Fruit fly (Drosophila melanogaster): ENCODE results near the gene CycT.

The CycT gene

DNA sequence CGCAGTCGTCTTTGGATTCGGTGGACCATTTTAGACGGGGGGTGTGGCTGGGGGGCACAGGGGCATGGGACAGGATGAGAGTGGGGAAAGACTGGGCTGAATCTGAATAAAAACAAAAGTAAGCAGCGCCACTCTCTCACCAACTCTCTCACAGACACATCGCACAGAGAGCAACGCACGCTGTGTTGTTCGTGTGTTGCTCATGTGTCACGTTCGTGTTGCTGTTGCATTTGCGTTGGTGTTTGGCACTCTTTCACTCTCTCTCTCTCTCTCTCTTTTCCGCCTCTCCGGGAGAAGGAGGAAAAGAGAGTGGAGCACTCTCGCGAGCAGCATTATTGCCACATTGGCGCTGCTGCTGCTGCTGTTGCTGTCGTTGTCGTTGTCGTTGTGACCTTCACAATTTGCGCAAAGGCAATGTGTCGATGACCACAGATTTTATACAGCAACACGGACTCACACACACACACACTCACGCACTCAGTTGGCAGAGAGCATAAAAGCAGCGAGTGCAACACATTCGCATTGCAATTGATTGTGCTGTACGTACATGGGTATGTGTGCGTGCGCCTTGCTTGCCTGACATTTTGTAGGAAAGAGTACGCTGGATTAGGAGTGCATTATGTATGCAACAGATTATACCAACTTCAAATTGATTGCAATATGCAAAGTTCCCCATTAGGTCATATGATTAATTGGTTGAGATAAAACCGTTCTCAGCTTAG, 6.1 kb upstream of the CycT start (continued):
- TF ChIP-seq Med (GFP tag) (peak; percentile 49), ci (GFP tag; IDR thresholded peaks at IDR 0.05) (no peak; the same call in 2 of the 3 replicates), nom (GFP tag; optimal IDR thresholded peaks at IDR 0.05) (peak; percentile 66), Ada2b (GFP tag; IDR thresholded peaks at IDR 0.05) (no peak), E2f2 (GFP tag; IDR thresholded peaks at IDR 0.05) (no peak), CTCF (GFP tag; optimal IDR thresholded peaks at IDR 0.05) (no peak), caup (GFP tag; optimal IDR thresholded peaks at IDR 0.05; ENCODE audit: severe bottlenecking) (no peak), Opbp (GFP tag; IDR thresholded peaks at IDR 0.05; ENCODE audit: partially characterized antibody) (no peak), grau (tag; optimal IDR thresholded peaks at IDR 0.05) (no peak), CG11247 (GFP tag; IDR thresholded peaks at IDR 0.05) (no peak), CG11696 (GFP tag; IDR thresholded peaks at IDR 0.05) (0 out of 2 replicates have a peak, but pooled peaks have one; percentile 13), Aef1 (GFP tag; IDR thresholded peaks at IDR 0.05) (peak; percentile 29; the same call in 1 of the 3 replicates), CG31388 (GFP tag; optimal IDR thresholded peaks at IDR 0.05) (no peak), tio (GFP tag; optimal IDR thresholded peaks at IDR 0.05) (no peak), ac (GFP tag; optimal IDR thresholded peaks at IDR 0.05) (no peak), GATAe (GFP tag; conservative IDR thresholded peaks at IDR 0.05) (no peak), crc (GFP tag; optimal IDR thresholded peaks at IDR 0.05) (no peak)

DNA sequence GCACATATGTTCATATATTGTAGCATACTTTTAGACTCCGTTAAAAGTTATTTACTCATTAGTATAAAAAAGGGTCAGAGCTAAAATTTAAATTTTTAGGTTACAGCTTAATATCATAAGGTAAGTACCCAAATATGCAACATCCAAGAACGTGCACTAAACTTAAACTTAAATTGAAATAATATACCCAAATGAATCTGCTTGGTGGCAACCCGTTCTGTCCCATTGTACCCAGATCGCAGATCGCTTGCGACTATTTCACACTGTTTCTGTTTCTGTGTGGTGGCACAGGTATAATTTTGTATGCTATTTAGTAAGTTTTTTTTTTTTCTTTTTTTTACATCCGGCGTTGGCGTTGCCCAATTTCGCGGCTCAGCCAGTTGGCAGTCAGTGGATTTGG, 5.5 kb upstream of the CycT start:
- TF ChIP-seq CG32772 (GFP tag; IDR thresholded peaks at IDR 0.05) (0 out of 2 replicates have a peak, but pooled peaks have one; percentile 24), dmrt99B (tag; optimal IDR thresholded peaks at IDR 0.05) (peak; percentile 27), NfI (GFP tag; optimal IDR thresholded peaks at IDR 0.05) (no peak), sqz (GFP tag; optimal IDR thresholded peaks at IDR 0.05) (peak; percentile 46), lbe (GFP tag; optimal IDR thresholded peaks at IDR 0.05) (peak; percentile 5), CG3726 (GFP tag; IDR thresholded peaks at IDR 0.05) (no peak), CG7839 (tag; optimal IDR thresholded peaks at IDR 0.05) (peak; percentile 4), sens (GFP tag) (peak; percentile 75), CG8388 (GFP tag; optimal IDR thresholded peaks at IDR 0.05) (no peak), CG15269 (tag; optimal IDR thresholded peaks at IDR 0.05) (no peak), CG12769 (tag; optimal IDR thresholded peaks at IDR 0.05) (no peak), Med (GFP tag) (peak; percentile 8), row (GFP tag; IDR thresholded peaks at IDR 0.05) (peak; percentile 59; the same call in 2 of the 3 replicates), CG14860 (GFP tag; IDR thresholded peaks at IDR 0.05; ENCODE audit: partially characterized antibody) (no peak), Camta (GFP tag; optimal IDR thresholded peaks at IDR 0.05) (no peak), lmd (GFP tag; IDR thresholded peaks at IDR 0.05) (no peak), hth (optimal IDR thresholded peaks at IDR 0.05) (no peak), vvl (GFP tag; IDR thresholded peaks at IDR 0.05) (0 out of 2 replicates have a peak, but pooled peaks have one; percentile 32), HLH54F (GFP tag; optimal IDR thresholded peaks at IDR 0.05) (no peak), Sox100B (GFP tag; optimal IDR thresholded peaks at IDR 0.05) (peak; percentile 5), tin (GFP tag; optimal IDR thresholded peaks at IDR 0.05) (no peak), CG4707 (GFP tag; optimal IDR thresholded peaks at IDR 0.05) (peak; percentile 70), zfh1 (GFP tag; IDR thresholded peaks at IDR 0.05) (0 out of 3 replicates have a peak, but pooled peaks have one; percentile 27)

DNA sequence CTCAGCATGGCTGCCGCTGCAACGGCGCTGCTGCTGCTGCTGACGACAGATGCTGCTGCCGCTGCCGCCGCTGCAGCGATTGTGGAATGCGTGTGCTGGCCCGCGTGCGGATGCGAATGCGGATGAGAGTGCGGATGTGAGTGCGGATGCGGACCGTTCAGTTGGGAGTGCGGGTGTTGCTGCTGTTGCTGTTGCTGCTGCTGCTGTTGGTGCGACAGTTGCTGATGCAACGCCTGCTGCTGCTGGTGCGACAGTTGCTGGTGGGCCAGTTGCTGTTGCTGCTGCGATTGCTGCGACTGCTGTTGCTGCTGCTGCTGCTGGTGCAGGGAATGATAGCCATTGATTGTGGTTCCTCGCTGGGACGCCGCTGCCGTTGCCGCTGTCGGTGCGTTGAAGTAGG, 4.7 kb upstream of the CycT start:
- TF ChIP-seq Drgx (GFP tag; IDR thresholded peaks at IDR 0.05): 0 out of 2 replicates have a peak, but pooled peaks have one; percentile 25
- TF ChIP-seq crc (GFP tag; optimal IDR thresholded peaks at IDR 0.05): no peak
- no peak for TF ChIP-seq CG4820 (GFP tag; optimal IDR thresholded peaks at IDR 0.05)
- TF ChIP-seq CG13775 (GFP tag; optimal IDR thresholded peaks at IDR 0.05): peak; percentile 90
- no peak for TF ChIP-seq Hr3 (GFP tag; optimal IDR thresholded peaks at IDR 0.05)
- TF ChIP-seq kay (GFP tag; optimal IDR thresholded peaks at IDR 0.05): no peak
- no peak for TF ChIP-seq CG18011 (GFP tag; optimal IDR thresholded peaks at IDR 0.05)
- TF ChIP-seq corto (GFP tag; optimal IDR thresholded peaks at IDR 0.05): no peak
- TF ChIP-seq nom (GFP tag; optimal IDR thresholded peaks at IDR 0.05): no peak
- no peak for TF ChIP-seq Dad (GFP tag; optimal IDR thresholded peaks at IDR 0.05)
- TF ChIP-seq Hmr (GFP tag; optimal IDR thresholded peaks at IDR 0.05): no peak
- no peak for TF ChIP-seq Xbp1 (GFP tag; optimal IDR thresholded peaks at IDR 0.05)
- TF ChIP-seq Scr (GFP tag; IDR thresholded peaks at IDR 0.05; ENCODE audit: partially characterized antibody): no peak
